Worm (Caenorhabditis elegans) whole organism, L4 larva: ENCODE data around the gene srsx-35.

ENCODE experiments used
- F10B5.3 ChIP-seq: sonication (generic microtip); optimal IDR thresholded peaks from 2 replicates; lab custom pipeline; 2016; ENCODE audit warnings: mild to moderate bottlenecking, missing genetic modification characterization, missing compliant biosample characterization
- F37D6.2 ChIP-seq: sonication (generic microtip); optimal IDR thresholded peaks from 2 replicates; lab custom pipeline; 2016; ENCODE audit warnings: mild to moderate bottlenecking, missing genetic modification characterization, missing compliant biosample characterization
- R02D3.7 ChIP-seq: fragments of 150-350 bp; sonication (generic microtip); optimal IDR thresholded peaks from 3 replicates; lab custom pipeline; 2014; ENCODE audit warnings: missing biosample characterization, missing genetic modification characterization
- T20F7.1 ChIP-seq: fragments of 200-800 bp; sonication (Bioruptor generic); optimal IDR thresholded peaks from 2 replicates; lab custom pipeline; 2018; ENCODE audit warnings: mild to moderate bottlenecking, missing genetic modification characterization, missing compliant biosample characterization
- T26A8.4 ChIP-seq: fragments of 200-800 bp; sonication (Bioruptor generic); IDR thresholded peaks from 2 replicates; pipeline ENCODE4 v1.3.6; 2022; ENCODE audit warnings: missing genetic modification characterization, missing compliant biosample characterization
- Y105C5A.15 ChIP-seq: fragments of 200-800 bp; sonication (Bioruptor generic); IDR thresholded peaks from 2 replicates; pipeline ENCODE4 v1.3.6; 2022; ENCODE audit warnings: missing genetic modification characterization, missing compliant biosample characterization
- Y48G9A.11 ChIP-seq: fragments of 200-800 bp; sonication (Bioruptor generic); IDR thresholded peaks from 2 replicates; pipeline ENCODE4 v1.3.6; 2022; ENCODE audit warnings: missing genetic modification reagents, missing genetic modification characterization, missing compliant biosample characterization
- Y75B8A.6 ChIP-seq: fragments of 200-800 bp; sonication (Bioruptor generic); IDR thresholded peaks from 2 replicates; pipeline ENCODE4 v1.3.6; 2022; ENCODE audit warnings: missing genetic modification reagents, missing genetic modification characterization, missing compliant biosample characterization
- ZK546.5 ChIP-seq, 2 experiments: sonication (generic microtip); optimal IDR thresholded peaks; 2 replicates each; lab custom pipeline; 2017; ENCODE audit warnings: missing biosample characterization in 2 of 2, missing genetic modification characterization in 2 of 2
- aha-1 ChIP-seq: fragments of 150-350 bp; peaks from one replicate; lab custom pipeline; 2014; ENCODE audit warnings: missing biosample characterization, missing genetic modification characterization
- ama-1 ChIP-seq: fragments of 150-350 bp; optimal IDR thresholded peaks from 2 replicates; lab custom pipeline; 2014; ENCODE audit warnings: inconsistent platforms, mixed read lengths
- arid-1 ChIP-seq: fragments of 200-800 bp; sonication (Bioruptor generic); conservative IDR thresholded peaks from 2 replicates; pipeline ENCODE4 v1.3.6; 2022; ENCODE audit warnings: missing genetic modification reagents, missing genetic modification characterization, missing compliant biosample characterization
- ceh-62 ChIP-seq: sonication (generic microtip); optimal IDR thresholded peaks from 2 replicates; lab custom pipeline; 2017; ENCODE audit warnings: missing biosample characterization, missing genetic modification characterization
- daf-16 ChIP-seq, 3 experiments: sonication (generic microtip); optimal IDR thresholded peaks; 2 replicates each; lab custom pipeline; 2016 to 2017; ENCODE audit warnings: missing genetic modification characterization in 3 of 3, missing genetic modification reagents in 3 of 3, mild to moderate bottlenecking in 2 of 3, missing compliant biosample characterization in 2 of 3, missing biosample characterization in 1 of 3, moderate library complexity in 1 of 3
- dmd-6 ChIP-seq: fragments of 200-800 bp; sonication (Bioruptor generic); IDR thresholded peaks from 2 replicates; pipeline ENCODE4 v1.3.6; 2022; ENCODE audit warnings: missing genetic modification reagents, missing genetic modification characterization, missing compliant biosample characterization
- dmd-9 ChIP-seq: fragments of 200-800 bp; sonication (Bioruptor generic); IDR thresholded peaks from 2 replicates; pipeline ENCODE4 v1.3.6; 2022; ENCODE audit warnings: missing genetic modification reagents, missing genetic modification characterization, missing compliant biosample characterization
- egl-27 ChIP-seq: sonication (generic microtip); optimal IDR thresholded peaks from 3 replicates; lab custom pipeline; 2017; ENCODE audit warnings: missing biosample characterization, missing genetic modification reagents, missing genetic modification characterization
- gei-8 ChIP-seq: fragments of 200-800 bp; sonication (Bioruptor generic); optimal IDR thresholded peaks from 2 replicates; lab custom pipeline; 2018; ENCODE audit warnings: mild to moderate bottlenecking, missing genetic modification characterization, missing compliant biosample characterization
- hif-1 ChIP-seq, 2 experiments: sonication (generic microtip); optimal IDR thresholded peaks; 2 replicates each; lab custom pipeline; 2016 to 2017; ENCODE audit warnings: missing compliant biosample characterization in 2 of 2, missing genetic modification characterization in 2 of 2, missing genetic modification reagents in 2 of 2, missing genotype in 2 of 2, mild to moderate bottlenecking in 1 of 2
- hlh-11 ChIP-seq: fragments of 200-800 bp; sonication (Bioruptor generic); optimal IDR thresholded peaks from 2 replicates; lab custom pipeline; 2018; ENCODE audit warnings: mild to moderate bottlenecking, missing genetic modification characterization, missing compliant biosample characterization
- jun-1 ChIP-seq: fragments of 150-350 bp; optimal IDR thresholded peaks from 2 replicates; lab custom pipeline; 2014; ENCODE audit warnings: missing biosample characterization, missing genetic modification reagents, missing genetic modification characterization
- lin-1 ChIP-seq: fragments of 200-800 bp; sonication (Bioruptor generic); IDR thresholded peaks from 2 replicates; pipeline ENCODE4 v1.3.6; 2022; ENCODE audit warnings: missing genetic modification reagents, missing genetic modification characterization, missing compliant biosample characterization
- lin-15B ChIP-seq: fragments of 150-350 bp; sonication (generic microtip); optimal IDR thresholded peaks from 3 replicates; lab custom pipeline; 2014; ENCODE audit warnings: missing biosample characterization, missing genetic modification characterization
- lir-3 ChIP-seq: sonication (generic microtip); optimal IDR thresholded peaks from 2 replicates; lab custom pipeline; 2016; ENCODE audit warnings: mild to moderate bottlenecking, missing genetic modification characterization, missing compliant biosample characterization
- madf-5 ChIP-seq, 2 experiments: fragments of 200-800 bp; sonication (Bioruptor generic); IDR thresholded peaks; 2 replicates each; pipeline ENCODE4 v1.3.6; 2022; ENCODE audit warnings: missing compliant biosample characterization in 2 of 2, missing genetic modification characterization in 2 of 2
- mep-1 ChIP-seq: fragments of 150-350 bp; sonication (generic microtip); optimal IDR thresholded peaks from 3 replicates; lab custom pipeline; 2014; ENCODE audit warnings: missing biosample characterization, missing genetic modification characterization
- mes-2 ChIP-seq: sonication (generic microtip); optimal IDR thresholded peaks from 2 replicates; lab custom pipeline; 2016; ENCODE audit warnings: missing genotype, mild to moderate bottlenecking, missing genetic modification characterization, missing compliant biosample characterization; ENCODE audit not compliant: poor library complexity, severe bottlenecking
- mxl-2 ChIP-seq: fragments of 200-800 bp; sonication (Bioruptor generic); conservative IDR thresholded peaks from 2 replicates; pipeline ENCODE4 v1.3.6; 2022; ENCODE audit warnings: missing genetic modification reagents, missing genetic modification characterization, missing compliant biosample characterization
- nhr-25 ChIP-seq: sonication (generic microtip); optimal IDR thresholded peaks from 2 replicates; lab custom pipeline; 2017; ENCODE audit warnings: missing genetic modification characterization, mild to moderate bottlenecking, missing compliant biosample characterization, antibody characterized with exemption, moderate library complexity, borderline replicate concordance; ENCODE audit not compliant: insufficient read depth
- nhr-41 ChIP-seq: fragments of 200-800 bp; sonication (Bioruptor generic); IDR thresholded peaks from 2 replicates; pipeline ENCODE4 v1.3.6; 2022; ENCODE audit warnings: missing genetic modification reagents, missing genetic modification characterization, missing compliant biosample characterization
- nhr-48 ChIP-seq: sonication (generic microtip); optimal IDR thresholded peaks from 2 replicates; lab custom pipeline; 2016; ENCODE audit warnings: mild to moderate bottlenecking, missing genetic modification characterization, missing compliant biosample characterization
- nhr-76 ChIP-seq: fragments of 150-350 bp; optimal IDR thresholded peaks from 2 replicates; lab custom pipeline; 2014; ENCODE audit warnings: missing biosample characterization, missing genetic modification characterization
- rbr-2 ChIP-seq: sonication (generic microtip); optimal IDR thresholded peaks from 2 replicates; lab custom pipeline; 2016; ENCODE audit warnings: missing genotype, missing genetic modification characterization, missing compliant biosample characterization
- sdz-12 ChIP-seq: fragments of 200-800 bp; sonication (Bioruptor generic); optimal IDR thresholded peaks from 2 replicates; lab custom pipeline; 2018; ENCODE audit warnings: mild to moderate bottlenecking, missing genetic modification characterization, missing compliant biosample characterization
- skn-1 ChIP-seq: fragments of 150-350 bp; optimal IDR thresholded peaks from 2 replicates; lab custom pipeline; 2014; ENCODE audit warnings: missing biosample characterization, missing genetic modification characterization
- snpc-1.2 ChIP-seq: fragments of 200-800 bp; sonication (Bioruptor generic); IDR thresholded peaks from 2 replicates; pipeline ENCODE4 v1.3.6; 2022; ENCODE audit warnings: missing genetic modification reagents, missing genetic modification characterization, missing compliant biosample characterization
- tag-97 ChIP-seq: fragments of 200-800 bp; sonication (Bioruptor generic); IDR thresholded peaks from 2 replicates; pipeline ENCODE4 v1.3.6; 2022; ENCODE audit warnings: missing genetic modification characterization, missing compliant biosample characterization
- unc-130 ChIP-seq: sonication (generic microtip); optimal IDR thresholded peaks from 2 replicates; lab custom pipeline; 2016; ENCODE audit warnings: missing genetic modification reagents, missing genetic modification characterization, missing compliant biosample characterization
- zfp-3 ChIP-seq: fragments of 200-800 bp; sonication (Bioruptor generic); conservative IDR thresholded peaks from 2 replicates; pipeline ENCODE4 v1.3.6; 2022; ENCODE audit warnings: missing genetic modification reagents, missing genetic modification characterization, missing compliant biosample characterization
- zip-2 ChIP-seq: fragments of 150-350 bp; optimal IDR thresholded peaks from 2 replicates; lab custom pipeline; 2014; ENCODE audit warnings: missing biosample characterization, missing genetic modification characterization
- ztf-7 ChIP-seq: fragments of 150-350 bp; optimal IDR thresholded peaks from 2 replicates; lab custom pipeline; 2014; ENCODE audit warnings: missing biosample characterization, missing genetic modification characterization

srsx-35 gene

DNA sequence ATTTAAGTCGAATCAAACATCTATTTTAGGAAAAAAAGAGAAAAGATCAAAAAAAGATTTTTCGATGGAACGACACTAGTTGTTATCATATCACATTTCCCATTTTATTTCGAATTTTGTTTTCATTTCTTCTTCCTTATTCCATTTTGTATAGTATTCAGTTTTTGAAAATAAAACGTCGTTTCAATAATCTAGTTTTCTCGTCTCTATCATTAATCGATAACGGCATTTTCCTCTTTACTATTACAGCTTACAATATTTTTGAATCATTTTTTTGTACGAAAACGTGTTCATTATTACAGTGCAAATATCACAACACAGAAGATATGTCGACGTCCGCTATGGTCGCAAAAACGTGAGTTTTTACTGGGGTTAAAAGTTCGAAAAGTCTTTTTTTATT, 32.4 kb downstream of the srsx-35 start, which contains the start of gene Y44A6C.1:
Gene Y44A6C.1 (plus strand): TSS at position 301 of the 400 bp plus-strand sequence.
- TF ChIP-seq nhr-41 (GFP tag; lab: Robert Waterston, UW) (no peak), daf-16 (GFP tag; optimal IDR thresholded peaks at IDR 0.05; lab: Kevin White, UChicago) (no peak), daf-16 (tag; optimal IDR thresholded peaks at IDR 0.05; lab: Kevin White, UChicago) (peak; percentile 15)

DNA sequence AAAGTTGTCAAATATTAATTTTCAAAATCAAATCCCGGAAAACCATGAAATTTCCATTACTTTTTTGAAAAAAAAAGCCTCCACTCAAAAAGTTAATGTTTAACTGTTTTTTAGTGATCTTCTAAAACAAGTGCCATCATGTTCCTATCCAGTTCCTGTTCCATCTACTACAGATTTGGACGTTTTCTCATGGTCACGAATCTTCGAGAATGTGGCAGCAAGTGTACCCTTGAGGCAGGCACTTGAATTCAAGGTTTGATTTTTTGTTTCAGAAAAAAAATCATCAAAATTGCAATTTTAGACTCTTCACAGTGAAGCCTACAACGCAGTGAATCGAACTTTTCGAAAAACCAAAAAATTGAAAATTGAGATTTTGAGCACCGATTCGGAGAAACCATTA, 33.3 kb downstream of the srsx-35 start:
- TF ChIP-seq unc-130 (GFP tag; lab: Kevin White, UChicago) = no peak
- no peak for TF ChIP-seq hlh-11 (tag; lab: Kevin White, UChicago)
- TF ChIP-seq F37D6.2 (tag; lab: Kevin White, UChicago) = no peak
- no peak for TF ChIP-seq dmd-6
- no peak for TF ChIP-seq daf-16 (GFP tag; optimal IDR thresholded peaks at IDR 0.05; lab: Kevin White, UChicago)
- peak; percentile 7 for TF ChIP-seq daf-16 (tag; optimal IDR thresholded peaks at IDR 0.05; lab: Kevin White, UChicago)
- TF ChIP-seq aha-1 (tag; lab: Kevin White, UChicago) = peak; percentile 81
- TF ChIP-seq ama-1 (lab: Kevin White, UChicago) = peak; percentile 16

- TF ChIP-seq Y105C5A.15 (GFP tag; lab: Robert Waterston, UW) (no peak), R02D3.7 (tag; lab: Kevin White, UChicago) (no peak), madf-5 (GFP tag; IDR thresholded peaks at IDR 0.05; lab: Robert Waterston, UW) (no peak), T20F7.1 (GFP tag; lab: Kevin White, UChicago) (no peak), ama-1 (lab: Kevin White, UChicago) (no peak), zip-2 (tag; lab: Kevin White, UChicago) (no peak), ZK546.5 (tag; optimal IDR thresholded peaks at IDR 0.05; lab: Kevin White, UChicago) (no peak), nhr-76 (tag; lab: Kevin White, UChicago) (no peak), jun-1 (tag; lab: Kevin White, UChicago) (no peak), arid-1 (GFP tag; lab: Robert Waterston, UW) (no peak), skn-1 (tag; lab: Kevin White, UChicago) (no peak), Y48G9A.11 (GFP tag; lab: Robert Waterston, UW) (no peak), gei-8 (no peak), sdz-12 (no peak), egl-27 (tag; lab: Kevin White, UChicago) (no peak), F10B5.3 (tag; lab: Kevin White, UChicago) (no peak), nhr-25 (tag; lab: Kevin White, UChicago) (no peak), F37D6.2 (tag; lab: Kevin White, UChicago) (no peak), ceh-62 (tag; lab: Kevin White, UChicago) (no peak), mxl-2 (GFP tag; lab: Robert Waterston, UW) (no peak)
These were observed 35.0 kb downstream of the srsx-35 start for ce11 chrV:20716267-20716666.

DNA sequence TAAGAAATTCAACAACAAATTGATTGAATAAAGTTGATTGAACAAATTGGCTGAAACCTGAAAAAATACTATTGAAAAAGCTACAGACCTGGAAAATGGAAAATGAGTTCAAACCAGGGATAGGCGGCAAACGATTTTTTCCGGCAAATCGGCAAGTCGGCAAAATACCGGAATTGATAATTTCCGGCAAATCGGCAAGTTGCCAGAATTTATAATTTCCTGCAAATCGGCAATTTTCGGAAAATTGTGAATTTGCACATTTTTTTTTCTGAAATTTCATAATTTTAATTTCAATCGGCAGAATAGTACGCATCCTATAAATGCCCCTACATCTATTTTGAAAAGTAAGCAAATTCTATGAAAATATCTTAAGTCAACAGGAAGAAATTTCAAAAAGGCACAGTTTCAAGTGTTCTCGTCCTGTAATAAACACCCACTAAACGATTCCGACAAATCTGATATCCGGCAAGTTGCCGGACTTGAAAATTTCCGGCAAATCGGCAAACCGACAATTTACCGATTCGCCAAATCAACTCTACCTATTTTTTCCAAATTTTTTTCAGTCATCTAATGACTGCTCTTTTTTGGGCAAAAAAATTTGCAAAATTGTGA, 35.7 kb downstream of the srsx-35 start:
- TF ChIP-seq zfp-3 (0 out of 2 replicates have a peak, but pooled peaks have one; percentile 47), nhr-48 (tag; lab: Kevin White, UChicago) (peak; percentile 4), tag-97 (no peak), mes-2 (tag; lab: Kevin White, UChicago) (peak; percentile 9), dmd-6 (0 out of 2 replicates have a peak, but pooled peaks have one; percentile 13), lin-1 (GFP tag; lab: Robert Waterston, UW) (0 out of 2 replicates have a peak, but pooled peaks have one; percentile 43), rbr-2 (tag; lab: Kevin White, UChicago) (no peak), snpc-1.2 (GFP tag; lab: Robert Waterston, UW) (0 out of 2 replicates have a peak, but pooled peaks have one; percentile 19), mep-1 (tag; lab: Kevin White, UChicago) (peak; percentile 6), Y75B8A.6 (0 out of 2 replicates have a peak, but pooled peaks have one; percentile 13), skn-1 (tag; lab: Kevin White, UChicago) (no peak), lir-3 (no peak), ztf-7 (tag; lab: Kevin White, UChicago) (no peak), lin-15B (tag; lab: Kevin White, UChicago) (no peak), ama-1 (lab: Kevin White, UChicago) (peak; percentile 64), hif-1 (tag; optimal IDR thresholded peaks at IDR 0.05; lab: Kevin White, UChicago) (peak in 1 of 2 experiments; percentile 45), unc-130 (GFP tag; lab: Kevin White, UChicago) (no peak), daf-16 (GFP tag; optimal IDR thresholded peaks at IDR 0.05; lab: Kevin White, UChicago) (peak in 1 of 2 experiments; percentile 63), daf-16 (tag; optimal IDR thresholded peaks at IDR 0.05; lab: Kevin White, UChicago) (no peak), dmd-9 (GFP tag; lab: Robert Waterston, UW) (peak; percentile 56; the same call in 1 of the 2 replicates), madf-5 (GFP tag; IDR thresholded peaks at IDR 0.05; lab: Robert Waterston, UW) (0 out of 4 replicates have a peak, but pooled peaks of 1 of the 2 experiments have one; percentile 11), T26A8.4 (GFP tag; lab: Robert Waterston, UW) (peak; percentile 55), gei-8 (no peak)
